Fruit fly (Drosophila melanogaster): ENCODE results near the gene Bap111.

- TF ChIP-seq CG8478 (optimal IDR thresholded peaks at IDR 0.05) (no peak), CTCF (optimal IDR thresholded peaks at IDR 0.05) (no peak)
Observed at dm6 chrX:9158366-9158765, 9.3 kb downstream of the Bap111 start, which contains the start of the genes Ost48 and Dlip1.

All from S2 (cell line).